Worm (Caenorhabditis elegans) whole organism, mixed stage, embryonic: Measurements from ENCODE around the gene hlh-10.
A peak's percentile ranks its signal among the peaks of the same experiment; 100 is the strongest.

Experiments used
- M03D4.4 ChIP-seq: sonication (generic microtip); optimal IDR thresholded peaks from 2 replicates; lab custom pipeline; 2017; ENCODE audit warnings: mild to moderate bottlenecking, missing genetic modification characterization, missing compliant biosample characterization
- bed-3 ChIP-seq: fragments of 200-800 bp; sonication (Bioruptor generic); optimal IDR thresholded peaks from 3 replicates; lab custom pipeline; 2018; ENCODE audit warnings: mild to moderate bottlenecking, missing genetic modification characterization, moderate library complexity, missing compliant biosample characterization
- blmp-1 ChIP-seq: fragments of 150-350 bp; optimal IDR thresholded peaks from 2 replicates; lab custom pipeline; 2014; ENCODE audit warnings: missing biosample characterization, missing genetic modification characterization
- ceh-39 ChIP-seq: fragments of 150-350 bp; optimal IDR thresholded peaks from 2 replicates; lab custom pipeline; 2014; ENCODE audit warnings: missing biosample characterization, missing genetic modification characterization
- ceh-43 ChIP-seq: fragments of 200-800 bp; sonication (Bioruptor generic); optimal IDR thresholded peaks from 2 replicates; lab custom pipeline; 2018; ENCODE audit warnings: mild to moderate bottlenecking, missing genetic modification characterization, moderate library complexity, missing compliant biosample characterization
- ceh-83 ChIP-seq: fragments of 200-800 bp; sonication (Bioruptor generic); optimal IDR thresholded peaks from 2 replicates; lab custom pipeline; 2018; ENCODE audit warnings: mild to moderate bottlenecking, missing genetic modification characterization, missing compliant biosample characterization
- ces-1 ChIP-seq: fragments of 150-350 bp; optimal IDR thresholded peaks from 2 replicates; lab custom pipeline; 2014; ENCODE audit warnings: missing biosample characterization, missing genetic modification reagents, missing genetic modification characterization
- cnd-1 ChIP-seq: fragments of 200-800 bp; sonication (Bioruptor generic); optimal IDR thresholded peaks from 2 replicates; lab custom pipeline; 2018; ENCODE audit warnings: mild to moderate bottlenecking, missing genetic modification characterization, missing compliant biosample characterization
- drap-1 ChIP-seq: fragments of 200-800 bp; sonication (Bioruptor generic); optimal IDR thresholded peaks from 3 replicates; lab custom pipeline; 2018; ENCODE audit warnings: mild to moderate bottlenecking, missing genetic modification characterization, missing compliant biosample characterization
- elt-1 ChIP-seq: sonication (generic microtip); optimal IDR thresholded peaks from 2 replicates; lab custom pipeline; 2017; ENCODE audit warnings: missing genetic modification characterization, mild to moderate bottlenecking, missing compliant biosample characterization, antibody characterized with exemption, moderate library complexity, borderline replicate concordance; ENCODE audit not compliant: insufficient read depth
- elt-3 ChIP-seq: fragments of 150-350 bp; optimal IDR thresholded peaks from 2 replicates; lab custom pipeline; 2014; ENCODE audit warnings: missing biosample characterization, missing genetic modification characterization
- flh-1 ChIP-seq: fragments of 200-800 bp; sonication (Bioruptor generic); optimal IDR thresholded peaks from 2 replicates; lab custom pipeline; 2018; ENCODE audit warnings: mild to moderate bottlenecking, missing genetic modification characterization, moderate library complexity, missing compliant biosample characterization
- ham-2 ChIP-seq: fragments of 200-800 bp; sonication (Bioruptor generic); optimal IDR thresholded peaks from 2 replicates; lab custom pipeline; 2018; ENCODE audit warnings: mild to moderate bottlenecking, missing genetic modification characterization, missing compliant biosample characterization
- hlh-1 ChIP-seq: fragments of 150-350 bp; optimal IDR thresholded peaks from 2 replicates; lab custom pipeline; 2014; ENCODE audit warnings: missing biosample characterization, missing genetic modification reagents, missing genetic modification characterization
- lin-13 ChIP-seq: fragments of 150-350 bp; optimal IDR thresholded peaks from 2 replicates; lab custom pipeline; 2014; ENCODE audit warnings: missing biosample characterization, missing genetic modification characterization
- lsy-2 ChIP-seq: fragments of 150-350 bp; optimal IDR thresholded peaks from 2 replicates; lab custom pipeline; 2014; ENCODE audit warnings: missing biosample characterization, missing genetic modification characterization
- mab-5 ChIP-seq: fragments of 150-350 bp; optimal IDR thresholded peaks from 2 replicates; lab custom pipeline; 2014; ENCODE audit warnings: missing biosample characterization, missing genetic modification characterization
- mep-1 ChIP-seq: fragments of 150-350 bp; optimal IDR thresholded peaks from 2 replicates; lab custom pipeline; 2017; ENCODE audit warnings: missing biosample characterization, missing genetic modification reagents, missing genetic modification characterization, inconsistent platforms
- mls-2 ChIP-seq: sonication (generic microtip); optimal IDR thresholded peaks from 2 replicates; lab custom pipeline; 2016; ENCODE audit warnings: mild to moderate bottlenecking, missing genetic modification characterization, moderate library complexity, missing compliant biosample characterization
- nhr-12 ChIP-seq: fragments of 150-350 bp; optimal IDR thresholded peaks from 2 replicates; lab custom pipeline; 2014; ENCODE audit warnings: missing biosample characterization, missing genetic modification characterization
- nhr-2 ChIP-seq: fragments of 150-350 bp; optimal IDR thresholded peaks from 2 replicates; lab custom pipeline; 2014; ENCODE audit warnings: missing biosample characterization, missing genetic modification characterization
- nhr-237 ChIP-seq: fragments of 150-350 bp; optimal IDR thresholded peaks from 2 replicates; lab custom pipeline; 2014; ENCODE audit warnings: missing biosample characterization, missing genetic modification characterization
- nhr-28 ChIP-seq: fragments of 150-350 bp; optimal IDR thresholded peaks from 2 replicates; lab custom pipeline; 2014; ENCODE audit warnings: missing biosample characterization, missing genetic modification characterization
- pha-4 ChIP-seq: fragments of 150-350 bp; optimal IDR thresholded peaks from 2 replicates; lab custom pipeline; 2018; ENCODE audit warnings: missing biosample characterization, missing genetic modification reagents, missing genetic modification characterization
- snpc-4 ChIP-seq: fragments of 150-350 bp; optimal IDR thresholded peaks from 2 replicates; lab custom pipeline; 2014; ENCODE audit warnings: missing biosample characterization, missing genetic modification characterization
- sptf-1 ChIP-seq: sonication (generic microtip); optimal IDR thresholded peaks from 2 replicates; lab custom pipeline; 2017; ENCODE audit warnings: mild to moderate bottlenecking, missing genetic modification characterization, moderate library complexity, missing compliant biosample characterization
- tbx-8 ChIP-seq: fragments of 200-800 bp; sonication (Bioruptor generic); optimal IDR thresholded peaks from 2 replicates; lab custom pipeline; 2018; ENCODE audit warnings: mild to moderate bottlenecking, missing genetic modification characterization, moderate library complexity, missing compliant biosample characterization
- unc-120 ChIP-seq: sonication (generic microtip); optimal IDR thresholded peaks from 2 replicates; lab custom pipeline; 2017; ENCODE audit warnings: missing genetic modification characterization, missing compliant biosample characterization; ENCODE audit not compliant: poor library complexity, severe bottlenecking
- unc-39 ChIP-seq: fragments of 150-350 bp; optimal IDR thresholded peaks from 2 replicates; lab custom pipeline; 2014; ENCODE audit warnings: missing biosample characterization, missing genetic modification characterization
- unc-62 ChIP-seq: fragments of 150-350 bp; optimal IDR thresholded peaks from 2 replicates; lab custom pipeline; 2014; ENCODE audit warnings: missing biosample characterization, missing genetic modification reagents, missing genetic modification characterization
- zip-8 ChIP-seq: fragments of 150-350 bp; optimal IDR thresholded peaks from 2 replicates; lab custom pipeline; 2014; ENCODE audit warnings: missing biosample characterization, missing genetic modification characterization
- ztf-11 ChIP-seq: fragments of 150-350 bp; optimal IDR thresholded peaks from 2 replicates; lab custom pipeline; 2014; ENCODE audit warnings: missing biosample characterization, missing genetic modification characterization

Gene hlh-10

ce11 chrV:9283452-9283851, 1.4 kb upstream of the hlh-10 start:
- no peak for TF ChIP-seq unc-39 (tag; lab: Kevin White, UChicago)

- TF ChIP-seq tbx-8 (GFP tag; lab: Kevin White, UChicago), result no peak
- no peak for TF ChIP-seq ces-1
- TF ChIP-seq ceh-39 (tag; lab: Kevin White, UChicago), result no peak
- TF ChIP-seq unc-39 (tag; lab: Kevin White, UChicago), result no peak
- TF ChIP-seq ceh-83 (GFP tag; lab: Kevin White, UChicago), result no peak
- TF ChIP-seq mep-1 (tag; lab: Kevin White, UChicago), result no peak
- no peak for TF ChIP-seq blmp-1
- TF ChIP-seq mab-5 (tag; lab: Kevin White, UChicago), result peak; percentile 14
- TF ChIP-seq nhr-2 (tag; lab: Kevin White, UChicago), result no peak
- no peak for TF ChIP-seq ceh-43 (GFP tag; lab: Kevin White, UChicago)
- peak; percentile 63 for TF ChIP-seq unc-62
- no peak for TF ChIP-seq mls-2 (tag; lab: Kevin White, UChicago)
- TF ChIP-seq lsy-2, result no peak
- TF ChIP-seq sptf-1, result no peak
- no peak for TF ChIP-seq ztf-11 (tag; lab: Kevin White, UChicago)
- no peak for TF ChIP-seq drap-1 (GFP tag; lab: Kevin White, UChicago)
- peak; percentile 5 for TF ChIP-seq unc-120
- TF ChIP-seq cnd-1 (tag; lab: Kevin White, UChicago), result no peak
- no peak for TF ChIP-seq bed-3
- TF ChIP-seq elt-3 (tag; lab: Kevin White, UChicago), result no peak
- TF ChIP-seq flh-1 (GFP tag; lab: Kevin White, UChicago), result no peak
- TF ChIP-seq lin-13, result no peak
- TF ChIP-seq zip-8 (tag; lab: Kevin White, UChicago), result no peak
- TF ChIP-seq snpc-4 (tag; lab: Kevin White, UChicago), result no peak
- no peak for TF ChIP-seq ham-2
Measured at ce11 chrV:9274127-9275042, 7.6 kb downstream of the hlh-10 start.

ce11 chrV:9273587-9273986, 8.4 kb downstream of the hlh-10 start:
- TF ChIP-seq lsy-2 (peak; percentile 7), mep-1 (tag; lab: Kevin White, UChicago) (peak; percentile 52), nhr-28 (tag; lab: Kevin White, UChicago) (no peak), zip-8 (tag; lab: Kevin White, UChicago) (no peak), unc-120 (peak; percentile 49), unc-62 (peak; percentile 42), pha-4 (tag; lab: Kevin White, UChicago) (peak; percentile 10), M03D4.4 (peak; percentile 40), lin-13 (no peak), ces-1 (peak; percentile 47), nhr-237 (tag; lab: Kevin White, UChicago) (peak; percentile 44), sptf-1 (peak; percentile 65), ceh-83 (GFP tag; lab: Kevin White, UChicago) (peak; percentile 17), ceh-39 (tag; lab: Kevin White, UChicago) (no peak), mls-2 (tag; lab: Kevin White, UChicago) (peak; percentile 72), hlh-1 (tag; lab: Kevin White, UChicago) (peak; percentile 67)

DNA sequence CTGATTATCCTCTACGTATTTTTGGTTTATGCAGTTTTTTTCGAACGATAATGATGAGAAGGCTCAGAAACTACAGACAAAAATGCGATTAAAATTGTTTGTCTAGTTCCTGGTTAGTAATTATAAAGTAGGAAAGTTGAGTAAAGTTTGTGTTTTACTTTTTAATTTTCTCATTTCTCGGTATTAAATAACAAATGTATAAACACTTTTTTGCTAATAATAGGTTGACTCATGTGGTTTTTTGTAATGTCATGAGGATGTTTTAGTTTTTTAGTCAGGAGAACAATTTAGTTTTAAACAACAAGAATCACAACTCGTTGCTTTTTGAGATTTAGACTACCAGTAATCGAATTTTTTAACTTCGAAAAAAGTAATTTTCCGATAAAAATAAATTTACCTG, 9.4 kb downstream of the hlh-10 start:
- TF ChIP-seq mep-1 (tag; lab: Kevin White, UChicago), result no peak
- no peak for TF ChIP-seq elt-1 (tag; lab: Kevin White, UChicago)
- TF ChIP-seq ztf-11 (tag; lab: Kevin White, UChicago), result no peak
- no peak for TF ChIP-seq elt-3 (tag; lab: Kevin White, UChicago)
- TF ChIP-seq tbx-8 (GFP tag; lab: Kevin White, UChicago), result no peak
- no peak for TF ChIP-seq ham-2
- TF ChIP-seq mab-5 (tag; lab: Kevin White, UChicago), result no peak
- no peak for TF ChIP-seq nhr-12 (tag; lab: Kevin White, UChicago)
- TF ChIP-seq M03D4.4, result no peak
- TF ChIP-seq nhr-237 (tag; lab: Kevin White, UChicago), result no peak
- no peak for TF ChIP-seq unc-62
- TF ChIP-seq ceh-43 (GFP tag; lab: Kevin White, UChicago), result no peak
- no peak for TF ChIP-seq lsy-2
- no peak for TF ChIP-seq cnd-1 (tag; lab: Kevin White, UChicago)
- TF ChIP-seq hlh-1 (tag; lab: Kevin White, UChicago), result no peak
- no peak for TF ChIP-seq ces-1
- TF ChIP-seq, all 35 proteins: peak for 0
